Fruit fly (Drosophila melanogaster): ENCODE measurements around the gene CG13737.

The CG13737 gene

DNA sequence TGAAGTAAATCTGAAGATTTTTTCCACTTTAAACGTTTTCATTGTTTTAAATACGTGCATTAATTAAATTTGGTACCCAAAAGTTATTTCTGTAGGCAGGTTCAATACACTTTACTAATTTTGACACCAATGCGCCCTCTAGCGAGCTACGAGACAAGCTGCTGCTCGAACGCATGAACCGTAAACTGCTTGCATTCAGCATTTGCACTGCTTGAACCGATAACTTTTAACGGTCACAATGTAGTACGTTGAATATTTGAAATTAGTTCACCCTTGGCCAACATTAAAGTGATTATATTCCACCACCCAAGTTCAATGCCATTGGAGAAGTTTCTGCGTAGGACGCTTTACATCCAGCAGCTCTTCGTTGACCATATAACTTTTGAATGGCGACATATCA is 33.5 kb upstream of the CG13737 start:
- no peak for TF ChIP-seq CG1620 (GFP tag; optimal IDR thresholded peaks at IDR 0.05)
- TF ChIP-seq cic (GFP tag; optimal IDR thresholded peaks at IDR 0.05) = no peak
- TF ChIP-seq Mnt (GFP tag; optimal IDR thresholded peaks at IDR 0.05) = no peak
- no peak for TF ChIP-seq pad (GFP tag; optimal IDR thresholded peaks at IDR 0.05)
- TF ChIP-seq tj (GFP tag; optimal IDR thresholded peaks at IDR 0.05) = no peak
- no peak for TF ChIP-seq CG14711 (tag; optimal IDR thresholded peaks at IDR 0.05)

DNA sequence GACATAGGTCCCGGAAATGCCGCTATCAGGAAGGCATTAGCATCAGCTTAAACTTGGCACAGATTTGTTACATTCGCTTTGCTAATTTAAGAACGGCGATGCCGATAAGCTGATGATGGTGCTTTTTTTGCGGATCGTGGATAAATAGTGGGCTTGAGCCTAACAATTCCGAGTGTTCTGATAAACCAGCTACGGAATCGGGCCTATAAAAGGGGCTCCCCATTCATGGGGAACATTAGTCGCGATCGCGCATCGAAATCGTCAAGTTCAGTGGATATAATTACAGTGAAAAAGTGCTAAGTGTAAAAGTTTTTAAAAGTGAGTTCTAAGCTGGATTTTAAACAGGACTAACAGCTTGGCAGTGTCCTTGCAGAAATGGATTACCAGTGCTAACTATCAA is 33.0 kb upstream of the CG13737 start, which contains the start of gene Hml:
Hml (plus strand) TSS at position 301 of the 400 bp plus-strand sequence.
- TF ChIP-seq CG12768 (GFP tag; optimal IDR thresholded peaks at IDR 0.05) (no peak), CG33017 (tag; optimal IDR thresholded peaks at IDR 0.05) (no peak), CG5204 (GFP tag; optimal IDR thresholded peaks at IDR 0.05) (no peak), cnc (optimal IDR thresholded peaks at IDR 0.05) (no peak), ovo (GFP tag; optimal IDR thresholded peaks at IDR 0.05) (no peak), CG11617 (GFP tag; optimal IDR thresholded peaks at IDR 0.05) (no peak), CG14711 (tag; optimal IDR thresholded peaks at IDR 0.05) (no peak), bab1 (GFP tag; optimal IDR thresholded peaks at IDR 0.05) (no peak), CG1620 (GFP tag; optimal IDR thresholded peaks at IDR 0.05) (no peak), tj (GFP tag; optimal IDR thresholded peaks at IDR 0.05) (no peak), Clk (GFP tag; optimal IDR thresholded peaks at IDR 0.05) (no peak), CG7101 (tag; optimal IDR thresholded peaks at IDR 0.05) (no peak)

DNA sequence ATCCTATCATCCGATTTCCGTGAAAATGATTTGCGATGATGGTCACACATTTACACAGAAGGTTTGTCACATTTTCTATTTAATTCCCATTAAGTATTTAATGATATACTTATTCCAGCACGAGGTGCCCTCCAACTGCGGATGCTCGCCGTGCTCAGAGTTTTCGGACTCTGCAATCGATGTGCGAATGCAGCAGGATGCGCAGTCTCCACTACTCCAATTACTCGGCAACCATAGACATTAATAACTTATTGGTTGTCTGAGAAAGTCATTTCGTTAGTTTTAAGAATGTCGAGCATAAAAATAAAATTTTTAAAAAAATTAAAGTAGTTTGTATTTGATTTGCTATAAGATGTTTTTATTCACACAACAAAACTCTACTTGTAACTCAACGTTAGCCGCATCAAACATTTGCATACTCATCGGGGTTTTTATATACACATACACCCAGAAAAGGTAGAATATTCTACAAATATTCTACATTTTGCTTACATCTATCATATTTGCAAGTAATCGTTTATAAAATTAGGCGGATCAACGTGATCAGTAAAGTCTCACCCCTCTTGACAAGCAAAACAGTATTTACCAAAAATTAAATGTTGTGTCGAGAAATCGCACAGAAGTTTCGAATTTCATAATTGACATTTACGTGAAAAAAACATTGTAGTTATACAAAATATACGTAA is 19.0 kb upstream of the CG13737 start:
- TF ChIP-seq CG7045 (GFP tag; optimal IDR thresholded peaks at IDR 0.05) (no peak), cnc (optimal IDR thresholded peaks at IDR 0.05) (peak in 1 of 2 experiments; percentile 4)

DNA sequence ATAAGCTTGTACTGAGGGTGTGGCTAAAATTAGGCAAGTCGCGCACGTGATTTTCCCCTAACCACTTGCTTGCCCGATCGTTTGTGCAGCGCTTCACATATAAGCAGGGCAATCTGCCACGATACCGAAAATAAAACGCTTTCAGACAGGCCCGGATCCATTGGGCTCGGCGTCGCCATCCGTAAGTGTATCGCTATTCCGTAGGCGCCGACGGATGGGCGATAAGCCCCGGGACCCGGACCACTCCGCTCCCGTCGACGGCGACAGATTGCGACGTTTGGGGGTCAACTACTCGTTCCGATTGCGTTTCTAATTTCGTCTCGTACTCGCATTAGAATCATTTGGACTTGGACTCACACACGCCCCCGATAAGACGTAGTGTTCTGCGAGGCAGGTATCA is 16.4 kb upstream of the CG13737 start:
- TF ChIP-seq toe (GFP tag; optimal IDR thresholded peaks at IDR 0.05) (peak; percentile 14), CG7101 (tag; optimal IDR thresholded peaks at IDR 0.05) (peak; percentile 38), Mnt (GFP tag; optimal IDR thresholded peaks at IDR 0.05) (peak; percentile 44), CG33017 (tag; optimal IDR thresholded peaks at IDR 0.05) (peak; percentile 30), cic (GFP tag; optimal IDR thresholded peaks at IDR 0.05) (peak; percentile 54), tj (GFP tag; optimal IDR thresholded peaks at IDR 0.05) (no peak), Hr96 (GFP tag; optimal IDR thresholded peaks at IDR 0.05) (peak; percentile 12), CG14711 (tag; optimal IDR thresholded peaks at IDR 0.05) (no peak), Clk (GFP tag; optimal IDR thresholded peaks at IDR 0.05) (no peak), pad (GFP tag; optimal IDR thresholded peaks at IDR 0.05) (peak; percentile 12), kay (GFP tag; ENCODE audit: borderline replicate concordance) (no peak)

DNA sequence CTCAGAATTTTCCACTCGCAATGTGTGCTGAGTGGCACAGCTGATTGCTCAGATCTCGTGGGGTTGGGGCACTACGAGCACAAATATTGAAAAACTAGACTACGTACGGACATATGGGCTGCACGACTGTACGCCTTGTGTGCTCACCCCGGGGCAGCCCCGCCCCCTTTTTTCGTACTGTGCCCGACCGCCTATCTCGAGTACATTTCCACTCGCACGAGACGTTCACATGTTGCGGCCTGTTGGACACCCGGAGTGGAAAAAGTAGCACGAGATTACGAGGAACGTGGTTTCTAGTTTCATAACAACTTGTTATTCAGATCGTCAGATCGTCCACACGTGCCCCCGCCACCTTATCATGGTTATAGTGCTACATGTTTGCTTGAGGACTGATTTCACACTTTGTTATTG is 15.4 kb upstream of the CG13737 start:
- no peak for TF ChIP-seq pad (GFP tag; optimal IDR thresholded peaks at IDR 0.05)
- TF ChIP-seq CG7045 (GFP tag; optimal IDR thresholded peaks at IDR 0.05) = no peak
- no peak for TF ChIP-seq ovo (GFP tag; optimal IDR thresholded peaks at IDR 0.05)

DNA sequence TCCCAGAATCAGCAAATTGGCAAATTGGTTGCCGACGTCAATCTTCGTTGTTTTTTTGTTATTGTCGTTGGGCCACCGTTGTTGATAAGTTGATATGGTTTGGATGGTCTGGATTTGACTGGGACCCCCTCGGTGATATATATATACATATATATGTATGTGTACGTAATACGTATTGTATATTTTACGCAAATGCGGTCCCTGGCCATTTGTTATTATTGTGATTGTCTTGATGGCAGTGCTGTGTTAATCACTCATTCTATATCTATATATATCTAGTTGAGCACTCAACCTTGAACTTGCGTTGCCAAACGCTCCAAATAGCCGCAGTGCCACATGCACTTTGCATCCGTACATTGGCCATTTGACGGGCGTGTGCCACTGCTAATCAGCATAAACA is 14.2 kb upstream of the CG13737 start:
- TF ChIP-seq pad (GFP tag; optimal IDR thresholded peaks at IDR 0.05) = no peak
- no peak for TF ChIP-seq ovo (GFP tag; optimal IDR thresholded peaks at IDR 0.05)
- TF ChIP-seq Mnt (GFP tag; optimal IDR thresholded peaks at IDR 0.05) = no peak
- TF ChIP-seq bab1 (GFP tag; optimal IDR thresholded peaks at IDR 0.05) = no peak
- TF ChIP-seq CG33017 (tag; optimal IDR thresholded peaks at IDR 0.05) = no peak
- TF ChIP-seq CG14711 (tag; optimal IDR thresholded peaks at IDR 0.05) = no peak

DNA sequence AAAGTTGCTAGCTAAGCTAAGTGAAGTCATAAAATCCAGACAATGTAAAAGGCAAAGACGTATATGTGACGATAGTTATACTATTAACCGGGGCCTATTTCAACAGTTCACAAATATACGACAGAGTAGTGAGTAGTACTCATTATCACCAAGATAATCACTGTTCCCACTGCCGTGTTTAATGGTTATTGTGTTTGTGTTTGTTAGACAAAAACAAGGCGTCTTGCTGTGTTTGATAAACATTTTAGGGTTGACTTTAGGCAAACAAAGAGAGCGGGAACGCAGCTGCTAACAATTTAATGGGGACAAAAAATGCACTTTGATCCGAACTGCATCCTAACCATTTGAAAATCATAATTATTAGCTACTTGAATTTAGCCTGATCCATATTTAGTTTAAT is 13.3 kb upstream of the CG13737 start:
- TF ChIP-seq Mnt (GFP tag; optimal IDR thresholded peaks at IDR 0.05) (no peak), CG7101 (tag; optimal IDR thresholded peaks at IDR 0.05) (peak; percentile 48), CG14711 (tag; optimal IDR thresholded peaks at IDR 0.05) (peak; percentile 28), CG33017 (tag; optimal IDR thresholded peaks at IDR 0.05) (no peak), bab1 (GFP tag; optimal IDR thresholded peaks at IDR 0.05) (no peak), pad (GFP tag; optimal IDR thresholded peaks at IDR 0.05) (no peak), Hr96 (GFP tag; optimal IDR thresholded peaks at IDR 0.05) (peak; percentile 19)

DNA sequence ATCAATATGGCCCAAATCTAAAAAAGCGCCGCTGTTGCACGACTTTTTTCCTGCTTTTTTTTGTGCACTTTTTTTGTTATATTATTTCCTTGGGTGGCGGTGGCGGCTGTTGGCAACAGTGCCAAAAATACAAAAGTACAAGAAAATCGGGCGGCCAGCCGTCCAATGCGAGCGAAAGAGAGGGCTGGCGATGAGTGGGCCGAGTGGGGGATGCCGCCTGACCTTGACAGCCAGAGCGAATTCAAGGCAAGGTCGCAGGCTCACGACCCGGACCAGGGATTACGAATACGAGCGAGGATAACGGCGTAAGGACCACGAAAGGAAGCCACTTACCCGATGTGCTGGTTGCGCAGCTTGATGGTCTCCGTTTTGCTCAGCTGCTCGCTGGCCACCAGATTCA is 12.5 kb upstream of the CG13737 start:
- TF ChIP-seq CG12768 (GFP tag; optimal IDR thresholded peaks at IDR 0.05) = no peak
- peak; percentile 69 for TF ChIP-seq kay (GFP tag; ENCODE audit: borderline replicate concordance)
- TF ChIP-seq pad (GFP tag; optimal IDR thresholded peaks at IDR 0.05) = no peak
- no peak for TF ChIP-seq Crg-1 (GFP tag; optimal IDR thresholded peaks at IDR 0.05)
- TF ChIP-seq CG1620 (GFP tag; optimal IDR thresholded peaks at IDR 0.05) = no peak
- TF ChIP-seq Hr96 (GFP tag; optimal IDR thresholded peaks at IDR 0.05) = no peak
- TF ChIP-seq tj (GFP tag; optimal IDR thresholded peaks at IDR 0.05) = no peak
